Fruit fly (Drosophila melanogaster) whole organism, embryonic: Measurements from ENCODE around the gene CG31495.
A peak's percentile ranks its signal among the peaks of the same experiment; 100 is the strongest.

Source experiments
- Ada2b ChIP-seq: fragments of 200-800 bp; sonication (Bioruptor generic); IDR thresholded peaks from 2 replicates; pipeline ENCODE4 v1.3.6; 2022; ENCODE audit warnings: missing biosample characterization, missing genetic modification characterization
- Awh ChIP-seq: fragments of 200-800 bp; sonication (Bioruptor generic); IDR thresholded peaks from 2 replicates; pipeline ENCODE4, ENCODE4 v1.3.6; 2022; ENCODE audit warnings: missing biosample characterization, missing genetic modification characterization
- CG11456 ChIP-seq: fragments of 200-800 bp; sonication (Bioruptor generic); IDR thresholded peaks from 3 replicates; pipeline ENCODE4 v1.3.6; 2022; ENCODE audit warnings: missing biosample characterization, missing genetic modification characterization
- CG12744 ChIP-seq: fragments of 200-800 bp; sonication (Bioruptor generic); optimal IDR thresholded peaks from 2 replicates; lab custom pipeline; 2016; ENCODE audit warnings: missing biosample characterization, missing genetic modification characterization
- CG14710 ChIP-seq: fragments of 200-800 bp; sonication (Bioruptor generic); optimal IDR thresholded peaks from 3 replicates; lab custom pipeline; 2019; ENCODE audit warnings: missing biosample characterization, mild to moderate bottlenecking, missing genetic modification characterization, moderate library complexity
- CG15269 ChIP-seq: fragments of 200-800 bp; sonication (Bioruptor generic); optimal IDR thresholded peaks from 2 replicates; lab custom pipeline; 2018; ENCODE audit warnings: missing biosample characterization, mild to moderate bottlenecking, missing genetic modification characterization, moderate library complexity
- CG1603 ChIP-seq: fragments of 200-800 bp; sonication (Bioruptor generic); optimal IDR thresholded peaks from 2 replicates; lab custom pipeline; 2019; ENCODE audit warnings: missing biosample characterization, mild to moderate bottlenecking, missing genetic modification characterization, moderate library complexity
- CG16779 ChIP-seq: fragments of 200-800 bp; sonication (Bioruptor generic); IDR thresholded peaks from 2 replicates; pipeline ENCODE4 v1.3.6; 2022; ENCODE audit warnings: missing biosample characterization, missing genetic modification characterization
- CG17385 ChIP-seq: fragments of 200-800 bp; sonication (Bioruptor generic); optimal IDR thresholded peaks from 3 replicates; lab custom pipeline; 2018; ENCODE audit warnings: missing biosample characterization, mild to moderate bottlenecking, missing genetic modification characterization
- CG17912 ChIP-seq: fragments of 200-800 bp; sonication (Bioruptor generic); optimal IDR thresholded peaks from 2 replicates; lab custom pipeline; 2018; ENCODE audit warnings: missing biosample characterization, mild to moderate bottlenecking, missing genetic modification characterization
- CG18262 ChIP-seq: fragments of 200-800 bp; optimal IDR thresholded peaks from 3 replicates; lab custom pipeline; 2019; ENCODE audit warnings: missing biosample characterization, mild to moderate bottlenecking, missing genetic modification characterization, moderate library complexity
- CG30403 ChIP-seq: fragments of 200-800 bp; sonication (Bioruptor generic); optimal IDR thresholded peaks from 3 replicates; lab custom pipeline; 2016; ENCODE audit warnings: missing biosample characterization, missing genetic modification characterization
- CG31441 ChIP-seq: fragments of 200-800 bp; sonication (Bioruptor generic); IDR thresholded peaks from 2 replicates; pipeline ENCODE4 v1.3.6; 2022; ENCODE audit warnings: missing biosample characterization, missing genetic modification characterization
- CG3163 ChIP-seq: fragments of 200-800 bp; sonication (Bioruptor generic); optimal IDR thresholded peaks from 3 replicates; lab custom pipeline; 2016; ENCODE audit warnings: missing biosample characterization, missing genetic modification characterization
- CG4424 ChIP-seq: fragments of 200-800 bp; sonication (Bioruptor generic); optimal IDR thresholded peaks from 3 replicates; lab custom pipeline; 2016; ENCODE audit warnings: missing biosample characterization, missing genetic modification characterization
- CG6254 ChIP-seq: fragments of 200-800 bp; sonication (Bioruptor generic); optimal IDR thresholded peaks from 3 replicates; lab custom pipeline; 2017; ENCODE audit warnings: mild to moderate bottlenecking, missing biosample characterization, missing genetic modification reagents, missing genetic modification characterization
- CG8388 ChIP-seq: fragments of 200-800 bp; sonication (Bioruptor generic); optimal IDR thresholded peaks from 2 replicates; lab custom pipeline; 2019; ENCODE audit warnings: missing biosample characterization, mild to moderate bottlenecking, missing genetic modification characterization, moderate library complexity
- CG9932 ChIP-seq: fragments of 200-800 bp; sonication (Bioruptor generic); IDR thresholded peaks from 2 replicates; pipeline ENCODE4 v1.3.6; 2022; ENCODE audit warnings: missing biosample characterization, missing genetic modification characterization
- Drgx ChIP-seq: fragments of 200-800 bp; sonication (Bioruptor generic); IDR thresholded peaks from 2 replicates; pipeline ENCODE4 v1.3.6; 2022; ENCODE audit warnings: missing biosample characterization, missing genetic modification characterization
- HLH3B ChIP-seq: fragments of 200-800 bp; sonication (Bioruptor generic); IDR thresholded peaks from 2 replicates; pipeline ENCODE4 v1.3.6; 2022; ENCODE audit warnings: missing biosample characterization, missing genetic modification characterization
- HLHmδ ChIP-seq: fragments of 200-800 bp; sonication (Bioruptor generic); optimal IDR thresholded peaks from 2 replicates; lab custom pipeline; 2018; ENCODE audit warnings: missing biosample characterization, mild to moderate bottlenecking, missing genetic modification characterization, moderate library complexity
- Oli ChIP-seq: fragments of 200-800 bp; sonication (Bioruptor generic); optimal IDR thresholded peaks from 2 replicates; lab custom pipeline; 2018; ENCODE audit warnings: missing biosample characterization, mild to moderate bottlenecking, missing genetic modification characterization, moderate library complexity
- Ptx1 ChIP-seq: fragments of 200-800 bp; sonication (Bioruptor generic); IDR thresholded peaks from 2 replicates; pipeline ENCODE4 v1.3.6; 2022; ENCODE audit warnings: missing biosample characterization, missing genetic modification characterization
- Sox100B ChIP-seq: fragments of 200-800 bp; sonication (Bioruptor generic); optimal IDR thresholded peaks from 3 replicates; lab custom pipeline; 2018; ENCODE audit warnings: missing biosample characterization, mild to moderate bottlenecking, missing genetic modification characterization
- Sox102F ChIP-seq: fragments of 200-800 bp; sonication (Bioruptor generic); optimal IDR thresholded peaks from 2 replicates; lab custom pipeline; 2018; ENCODE audit warnings: missing biosample characterization, mild to moderate bottlenecking, missing genetic modification characterization, moderate library complexity
- Vsx1 ChIP-seq: fragments of 200-800 bp; sonication (Bioruptor generic); optimal IDR thresholded peaks from 2 replicates; lab custom pipeline; 2017; ENCODE audit warnings: missing biosample characterization, mild to moderate bottlenecking, missing genetic modification characterization, missing genetic modification reagents
- amos ChIP-seq: fragments of 200-800 bp; sonication (Bioruptor generic); IDR thresholded peaks from 2 replicates; pipeline ENCODE4 v1.3.6; 2022; ENCODE audit warnings: missing biosample characterization, missing genetic modification characterization; ENCODE audit not compliant: partially characterized antibody
- bsh ChIP-seq, 2 experiments: fragments of 200-800 bp; sonication (Bioruptor generic); optimal IDR thresholded peaks; 2 replicates each; lab custom pipeline; 2017 to 2018; ENCODE audit warnings: mild to moderate bottlenecking in 2 of 2, missing biosample characterization in 2 of 2, missing genetic modification characterization in 2 of 2, moderate library complexity in 1 of 2
- chif ChIP-seq, 2 experiments: fragments of 200-800 bp; sonication (Bioruptor generic); optimal IDR thresholded peaks; 3 replicates each; lab custom pipeline; 2016; ENCODE audit warnings: missing biosample characterization in 2 of 2, missing genetic modification characterization in 2 of 2
- en ChIP-seq: fragments of 200-800 bp; sonication (Bioruptor generic); optimal IDR thresholded peaks from 2 replicates; lab custom pipeline; 2016; ENCODE audit warnings: missing biosample characterization, missing genetic modification characterization
- fd96Cb ChIP-seq: fragments of 200-800 bp; sonication (Bioruptor generic); optimal IDR thresholded peaks from 2 replicates; lab custom pipeline; 2018; ENCODE audit warnings: missing biosample characterization, mild to moderate bottlenecking, missing genetic modification characterization, moderate library complexity
- fu2 ChIP-seq: fragments of 200-800 bp; sonication (Bioruptor generic); optimal IDR thresholded peaks from 2 replicates; lab custom pipeline; 2016; ENCODE audit warnings: missing biosample characterization, missing genetic modification characterization
- gem ChIP-seq: fragments of 200-800 bp; sonication (Bioruptor generic); optimal IDR thresholded peaks from 2 replicates; lab custom pipeline; 2019; ENCODE audit warnings: missing biosample characterization, mild to moderate bottlenecking, missing genetic modification characterization, moderate library complexity
- jigr1 ChIP-seq: fragments of 200-800 bp; sonication (Bioruptor generic); IDR thresholded peaks from 3 replicates; pipeline ENCODE4 v1.3.6; 2022; ENCODE audit warnings: missing biosample characterization, missing genetic modification characterization
- lola ChIP-seq, 3 experiments: fragments of >200 bp in 2 of 3; fragments of 200-800 bp in 1 of 3; sonication (Bioruptor generic) in 1 of 3; optimal IDR thresholded peaks; 2 replicates each; lab custom pipeline; 2017 to 2019; ENCODE audit warnings: missing biosample characterization in 3 of 3, missing genetic modification characterization in 3 of 3, mild to moderate bottlenecking in 1 of 3, moderate library complexity in 1 of 3
- pan ChIP-seq, 4 experiments: fragments of >200 bp in 3 of 4; fragments of 200-800 bp in 1 of 4; sonication (Bioruptor generic) in 1 of 4; optimal IDR thresholded peaks in 3 of 4; IDR thresholded peaks in 1 of 4; 2 replicates each; pipeline versions ENCODE4 v1.3.6 to Lab custom; 2017 to 2022; ENCODE audit warnings: missing biosample characterization in 2 of 4, missing genetic modification characterization in 2 of 4, mixed read lengths in 1 of 4
- pnt ChIP-seq: fragments of 200-800 bp; sonication (Bioruptor generic); optimal IDR thresholded peaks from 3 replicates; lab custom pipeline; 2016; ENCODE audit warnings: missing biosample characterization, missing genetic modification characterization
- sens ChIP-seq: fragments of 200-800 bp; sonication (Bioruptor generic); peaks from one replicate; lab custom pipeline; 2016; ENCODE audit warnings: missing biosample characterization, missing genetic modification characterization
- sisA ChIP-seq: fragments of 200-800 bp; sonication (Bioruptor generic); IDR thresholded peaks from 2 replicates; pipeline ENCODE4 v1.3.6; 2022; ENCODE audit warnings: missing biosample characterization, missing genetic modification characterization
- tin ChIP-seq: fragments of 200-800 bp; sonication (Bioruptor generic); optimal IDR thresholded peaks from 3 replicates; lab custom pipeline; 2016; ENCODE audit warnings: missing biosample characterization, missing genetic modification characterization
- z ChIP-seq: fragments of 200-800 bp; sonication (Bioruptor generic); IDR thresholded peaks from 3 replicates; pipeline ENCODE4 v1.3.6; 2022; ENCODE audit warnings: missing biosample characterization, missing genetic modification characterization
- zf30C ChIP-seq: fragments of 200-800 bp; sonication (Bioruptor generic); optimal IDR thresholded peaks from 3 replicates; lab custom pipeline; 2018; ENCODE audit warnings: missing biosample characterization, mild to moderate bottlenecking, missing genetic modification characterization

Gene CG31495

dm6 chr3R:13797269-13797677 lies 42.5 kb downstream of the CG31495 start (continued):
- TF ChIP-seq lola (GFP tag; optimal IDR thresholded peaks at IDR 0.05; lab: Kevin White, UChicago) (peak in 1 of 3 experiments; percentile 26), HLH3B (0 out of 2 replicates have a peak, but pooled peaks have one; percentile 5), CG9932 (GFP tag; lab: Robert Waterston, UW) (no peak), sisA (0 out of 2 replicates have a peak, but pooled peaks have one; percentile 21), CG15269 (no peak), z (GFP tag; lab: Robert Waterston, UW) (no peak), CG12744 (GFP tag; lab: Kevin White, UChicago) (no peak), Drgx (GFP tag; lab: Robert Waterston, UW) (peak; percentile 65), pnt (GFP tag; lab: Kevin White, UChicago) (no peak), jigr1 (no peak), CG3163 (GFP tag; lab: Kevin White, UChicago) (no peak), CG8388 (peak; percentile 23), Oli (tag; lab: Kevin White, UChicago) (peak; percentile 1), CG11456 (GFP tag; lab: Robert Waterston, UW) (no peak), zf30C (GFP tag; lab: Kevin White, UChicago) (peak; percentile 23), CG6254 (peak; percentile 16), CG14710 (tag; lab: Kevin White, UChicago) (peak; percentile 8), CG17912 (GFP tag; lab: Kevin White, UChicago) (no peak), en (GFP tag; lab: Kevin White, UChicago) (no peak), CG18262 (peak; percentile 39), gem (tag; lab: Kevin White, UChicago) (peak; percentile 28), Ptx1 (0 out of 2 replicates have a peak, but pooled peaks have one; percentile 12), Sox102F (GFP tag; lab: Kevin White, UChicago) (peak; percentile 28), Sox100B (GFP tag; lab: Kevin White, UChicago) (peak; percentile 2), CG31441 (peak; percentile 33; the same call in 1 of the 2 replicates), fu2 (no peak), fd96Cb (tag; lab: Kevin White, UChicago) (peak; percentile 5), CG16779 (no peak), Ada2b (GFP tag; lab: Robert Waterston, UW) (no peak), CG30403 (GFP tag; lab: Kevin White, UChicago) (peak; percentile 3), tin (GFP tag; lab: Kevin White, UChicago) (peak; percentile 0), pan (optimal IDR thresholded peaks at IDR 0.05; lab: Kevin White, UChicago) (no peak), pan (GFP tag; optimal IDR thresholded peaks at IDR 0.05 in 1 of 2, IDR thresholded peaks at IDR 0.05 in 1 of 2) (no peak), CG4424 (peak; percentile 3), sens (peak; percentile 81), chif (GFP tag; optimal IDR thresholded peaks at IDR 0.05; lab: Kevin White, UChicago) (no peak), HLHmδ (GFP tag; lab: Kevin White, UChicago) (peak; percentile 27), amos (no peak), Awh (GFP tag; lab: Robert Waterston, UW) (peak; percentile 55; the same call in 1 of the 2 replicates), Vsx1 (GFP tag; lab: Kevin White, UChicago) (no peak), CG17385 (GFP tag; lab: Kevin White, UChicago) (no peak), CG1603 (tag; lab: Kevin White, UChicago) (peak; percentile 37), bsh (GFP tag; optimal IDR thresholded peaks at IDR 0.05; lab: Kevin White, UChicago) (peak in 1 of 2 experiments; percentile 51)
